Worm (Caenorhabditis elegans): Measurements from ENCODE around the gene Y46D2A.1.

DNA sequence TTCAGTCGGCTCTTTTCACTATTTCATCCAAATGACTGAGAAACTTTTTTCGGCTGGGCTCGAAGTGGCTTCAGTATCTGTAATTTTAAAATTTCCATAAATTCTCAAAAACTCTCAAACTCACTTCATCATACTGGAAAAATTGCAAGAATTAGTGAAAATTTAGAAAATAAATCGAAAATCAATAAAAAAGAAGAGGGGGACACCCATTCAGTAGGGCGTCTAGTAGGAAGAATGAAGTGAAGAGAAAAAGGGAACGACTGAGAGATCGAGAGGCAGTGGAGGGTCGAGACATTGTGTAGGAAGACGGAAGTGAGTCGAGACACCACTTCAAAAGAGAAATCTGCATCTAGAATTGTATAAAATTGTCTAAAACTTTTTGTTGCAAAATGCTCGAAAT lies 51.5 kb downstream of the Y46D2A.1 start:
- TF ChIP-seq egl-27 (tag; optimal IDR thresholded peaks at IDR 0.05) = no peak
- no peak for TF ChIP-seq ama-1 (optimal IDR thresholded peaks at IDR 0.05)
- TF ChIP-seq tlp-1 (tag; optimal IDR thresholded peaks at IDR 0.05) = no peak
- no peak for TF ChIP-seq lin-15B (tag; optimal IDR thresholded peaks at IDR 0.05)

Data from whole organism, L1 larva.